Fruit fly (Drosophila melanogaster) whole organism, prepupa: ENCODE data around the gene CG13894.

ENCODE experiments used
- CG6163 ChIP-seq: fragments of 200-800 bp; sonication (Bioruptor generic); IDR thresholded peaks from 3 replicates; pipeline ENCODE4 v1.3.6; 2022; ENCODE audit warnings: missing biosample characterization, missing genetic modification characterization
- CG6854 ChIP-seq: fragments of 200-800 bp; sonication (Bioruptor generic); optimal IDR thresholded peaks from 2 replicates; lab custom pipeline; 2017; ENCODE audit warnings: missing biosample characterization, mild to moderate bottlenecking, missing genetic modification characterization

DNA sequence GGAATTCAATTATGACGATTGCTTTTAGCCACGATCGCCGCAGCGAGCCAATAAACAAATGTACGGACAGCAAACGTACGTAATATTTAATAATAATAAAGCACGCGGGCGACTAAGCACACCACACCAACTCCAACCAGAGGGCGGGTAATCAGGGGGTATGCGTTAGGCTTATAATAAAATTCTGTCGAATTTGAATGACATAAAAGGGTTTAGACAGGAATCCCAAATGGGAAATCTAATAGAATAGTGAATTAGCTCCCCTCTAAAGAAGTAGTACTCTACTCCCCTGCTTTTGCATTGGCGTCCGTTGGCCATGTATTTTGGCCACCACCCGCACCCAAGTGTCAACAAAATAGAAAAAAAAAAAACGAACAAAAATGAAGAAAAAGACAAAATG is 23.4 kb upstream of the CG13894 start:
- no peak for TF ChIP-seq CG6854 (GFP tag; lab: Kevin White, UChicago)
- peak; percentile 33; the same call in 2 of the 3 replicates for TF ChIP-seq CG6163
